Fruit fly (Drosophila melanogaster) whole organism, embryonic: Measurements from ENCODE around the gene gammaCOP.
A peak's percentile ranks its signal among the peaks of the same experiment; 100 is the strongest.

Experiments
- ATbp ChIP-seq: fragments of 200-800 bp; sonication (Bioruptor generic); optimal IDR thresholded peaks from 2 replicates; lab custom pipeline; 2017; ENCODE audit warnings: missing biosample characterization, mild to moderate bottlenecking, missing genetic modification characterization, missing genetic modification reagents
- Awh ChIP-seq: fragments of 200-800 bp; sonication (Bioruptor generic); IDR thresholded peaks from 2 replicates; pipeline ENCODE4, ENCODE4 v1.3.6; 2022; ENCODE audit warnings: missing biosample characterization, missing genetic modification characterization
- Bgb ChIP-seq: fragments of 200-800 bp; sonication (Bioruptor generic); IDR thresholded peaks from 2 replicates; pipeline ENCODE4 v1.3.6; 2022; ENCODE audit warnings: missing biosample characterization, missing genetic modification characterization; ENCODE audit not compliant: partially characterized antibody
- Bteb2 ChIP-seq: fragments of 200-800 bp; sonication (Bioruptor generic); optimal IDR thresholded peaks from 2 replicates; lab custom pipeline; 2016; ENCODE audit warnings: missing biosample characterization, missing genetic modification characterization
- CG13123 ChIP-seq: fragments of 200-800 bp; sonication (Bioruptor generic); optimal IDR thresholded peaks from 2 replicates; lab custom pipeline; 2016; ENCODE audit warnings: missing biosample characterization, missing genetic modification characterization
- CG14860 ChIP-seq: fragments of 200-800 bp; sonication (Bioruptor generic); IDR thresholded peaks from 3 replicates; pipeline ENCODE4 v1.3.6; 2022; ENCODE audit warnings: missing biosample characterization, missing genetic modification characterization; ENCODE audit not compliant: partially characterized antibody
- CG1603 ChIP-seq: fragments of 200-800 bp; sonication (Bioruptor generic); optimal IDR thresholded peaks from 2 replicates; lab custom pipeline; 2019; ENCODE audit warnings: missing biosample characterization, mild to moderate bottlenecking, missing genetic modification characterization, moderate library complexity
- CG1832 ChIP-seq: fragments of 200-800 bp; sonication (Bioruptor generic); optimal IDR thresholded peaks from 2 replicates; lab custom pipeline; 2017; ENCODE audit warnings: missing biosample characterization, mild to moderate bottlenecking, missing genetic modification characterization, inconsistent platforms
- CG2199 ChIP-seq: fragments of 200-800 bp; sonication (Bioruptor generic); IDR thresholded peaks from 3 replicates; pipeline ENCODE4 v1.3.6; 2022; ENCODE audit warnings: missing biosample characterization, missing genetic modification characterization
- CG2712 ChIP-seq: fragments of 200-800 bp; optimal IDR thresholded peaks from 3 replicates; lab custom pipeline; 2019; ENCODE audit warnings: missing biosample characterization, mild to moderate bottlenecking, missing genetic modification characterization, moderate library complexity
- CG31388 ChIP-seq: fragments of 200-800 bp; sonication (Bioruptor generic); optimal IDR thresholded peaks from 2 replicates; lab custom pipeline; 2016; ENCODE audit warnings: missing biosample characterization, missing genetic modification characterization
- CG4854 ChIP-seq: fragments of 200-800 bp; sonication (Bioruptor generic); optimal IDR thresholded peaks from 2 replicates; lab custom pipeline; 2016; ENCODE audit warnings: missing biosample characterization, missing genetic modification characterization, inconsistent platforms
- CG6175 ChIP-seq: fragments of 200-800 bp; sonication (Bioruptor generic); IDR thresholded peaks from 3 replicates; pipeline ENCODE4 v1.3.6; 2022; ENCODE audit warnings: missing biosample characterization, missing genetic modification characterization
- CG6272 ChIP-seq: fragments of 200-800 bp; sonication (Bioruptor generic); IDR thresholded peaks from 2 replicates; pipeline ENCODE4 v1.3.6; 2022; ENCODE audit warnings: missing biosample characterization, missing genetic modification characterization
- CG7839 ChIP-seq: fragments of 200-800 bp; sonication (Bioruptor generic); optimal IDR thresholded peaks from 3 replicates; lab custom pipeline; 2018; ENCODE audit warnings: missing biosample characterization, mild to moderate bottlenecking, missing genetic modification characterization, moderate library complexity
- CG8281 ChIP-seq: fragments of 200-800 bp; sonication (Bioruptor generic); optimal IDR thresholded peaks from 2 replicates; lab custom pipeline; 2018; ENCODE audit warnings: missing biosample characterization, mild to moderate bottlenecking, missing genetic modification characterization, moderate library complexity
- CG9932 ChIP-seq: fragments of 200-800 bp; sonication (Bioruptor generic); IDR thresholded peaks from 2 replicates; pipeline ENCODE4 v1.3.6; 2022; ENCODE audit warnings: missing biosample characterization, missing genetic modification characterization
- Gsc ChIP-seq: fragments of 200-800 bp; sonication (Bioruptor generic); IDR thresholded peaks from 2 replicates; pipeline ENCODE4 v1.3.6; 2022; ENCODE audit warnings: missing biosample characterization, missing genetic modification characterization
- Hand ChIP-seq: fragments of 200-800 bp; sonication (Bioruptor generic); optimal IDR thresholded peaks from 2 replicates; lab custom pipeline; 2017; ENCODE audit warnings: mild to moderate bottlenecking, missing biosample characterization, missing genetic modification reagents, missing genetic modification characterization
- Hr51 ChIP-seq, 2 experiments: fragments of 200-800 bp; sonication (Bioruptor generic); optimal IDR thresholded peaks; 2 replicates in 1 of 2; 3 replicates in 1 of 2; lab custom pipeline; 2016 to 2018; ENCODE audit warnings: missing biosample characterization in 2 of 2, missing genetic modification characterization in 2 of 2, mild to moderate bottlenecking in 1 of 2, moderate library complexity in 1 of 2
- Jarid2 ChIP-seq: fragments of 200-800 bp; sonication (Bioruptor generic); optimal IDR thresholded peaks from 3 replicates; lab custom pipeline; 2017; ENCODE audit warnings: mild to moderate bottlenecking, missing biosample characterization, missing genetic modification reagents, missing genetic modification characterization
- Mes4 ChIP-seq: fragments of 200-800 bp; sonication (Bioruptor generic); optimal IDR thresholded peaks from 2 replicates; lab custom pipeline; 2016; ENCODE audit warnings: missing biosample characterization, missing genetic modification characterization
- PHDP ChIP-seq: fragments of 200-800 bp; sonication (Bioruptor generic); optimal IDR thresholded peaks from 3 replicates; lab custom pipeline; 2018; ENCODE audit warnings: missing biosample characterization, mild to moderate bottlenecking, missing genetic modification characterization, moderate library complexity
- Scr ChIP-seq: fragments of 200-800 bp; sonication (Bioruptor generic); IDR thresholded peaks from 2 replicates; pipeline ENCODE4 v1.3.6; 2022; ENCODE audit warnings: missing biosample characterization, missing genetic modification characterization; ENCODE audit not compliant: partially characterized antibody
- Sox102F ChIP-seq: fragments of 200-800 bp; sonication (Bioruptor generic); optimal IDR thresholded peaks from 2 replicates; lab custom pipeline; 2018; ENCODE audit warnings: missing biosample characterization, mild to moderate bottlenecking, missing genetic modification characterization, moderate library complexity
- Sry-δ ChIP-seq: fragments of 200-800 bp; sonication (Bioruptor generic); optimal IDR thresholded peaks from 2 replicates; lab custom pipeline; 2016; ENCODE audit warnings: missing biosample characterization, missing genetic modification characterization
- Tbp ChIP-seq: fragments of >200 bp; optimal IDR thresholded peaks from 2 replicates; lab custom pipeline; 2018; ENCODE audit warnings: missing biosample characterization, missing genetic modification characterization
- Usf ChIP-seq: fragments of 200-800 bp; sonication (Bioruptor generic); optimal IDR thresholded peaks from 2 replicates; lab custom pipeline; 2017; ENCODE audit warnings: missing genotype, missing biosample characterization, missing genetic modification characterization
- Xbp1 ChIP-seq: fragments of 200-800 bp; sonication (Bioruptor generic); optimal IDR thresholded peaks from 3 replicates; lab custom pipeline; 2016; ENCODE audit warnings: missing biosample characterization, mild to moderate bottlenecking, missing genetic modification characterization
- az2 ChIP-seq: fragments of 200-800 bp; sonication (Bioruptor generic); optimal IDR thresholded peaks from 3 replicates; lab custom pipeline; 2016; ENCODE audit warnings: missing biosample characterization, missing genetic modification characterization
- bigmax ChIP-seq: fragments of 200-800 bp; sonication (Bioruptor generic); optimal IDR thresholded peaks from 2 replicates; lab custom pipeline; 2018; ENCODE audit warnings: missing biosample characterization, mild to moderate bottlenecking, missing genetic modification characterization
- chinmo ChIP-seq: fragments of 200-800 bp; sonication (Bioruptor generic); IDR thresholded peaks from 4 replicates; pipeline ENCODE4 v1.3.6; 2022; ENCODE audit warnings: missing biosample characterization, missing genetic modification characterization; ENCODE audit not compliant: partially characterized antibody
- crp ChIP-seq, 2 experiments: fragments of 200-800 bp; sonication (Bioruptor generic); optimal IDR thresholded peaks; 2 replicates in 1 of 2; 3 replicates in 1 of 2; lab custom pipeline; 2017; ENCODE audit warnings: missing biosample characterization in 2 of 2, missing genetic modification characterization in 2 of 2, mild to moderate bottlenecking in 1 of 2, moderate library complexity in 1 of 2
- dm ChIP-seq: fragments of 200-800 bp; sonication (Bioruptor generic); optimal IDR thresholded peaks from 3 replicates; lab custom pipeline; 2016; ENCODE audit warnings: missing biosample characterization, missing genetic modification characterization
- eve ChIP-seq, 2 experiments: fragments of >200 bp; optimal IDR thresholded peaks; 2 replicates each; lab custom pipeline; 2017; ENCODE audit warnings: missing biosample characterization in 2 of 2, missing genetic modification characterization in 2 of 2
- fd96Cb ChIP-seq: fragments of 200-800 bp; sonication (Bioruptor generic); optimal IDR thresholded peaks from 2 replicates; lab custom pipeline; 2018; ENCODE audit warnings: missing biosample characterization, mild to moderate bottlenecking, missing genetic modification characterization, moderate library complexity
- fu2 ChIP-seq: fragments of 200-800 bp; sonication (Bioruptor generic); optimal IDR thresholded peaks from 2 replicates; lab custom pipeline; 2016; ENCODE audit warnings: missing biosample characterization, missing genetic modification characterization
- gro ChIP-seq: fragments of 200-800 bp; sonication (Bioruptor generic); optimal IDR thresholded peaks from 2 replicates; lab custom pipeline; 2016; ENCODE audit warnings: missing biosample characterization, missing genetic modification characterization
- gsb ChIP-seq: fragments of 200-800 bp; sonication (Bioruptor generic); IDR thresholded peaks from 2 replicates; pipeline ENCODE4 v1.3.6; 2022; ENCODE audit warnings: missing biosample characterization, missing genetic modification characterization
- jing ChIP-seq: fragments of 200-800 bp; sonication (Bioruptor generic); optimal IDR thresholded peaks from 2 replicates; lab custom pipeline; 2018; ENCODE audit warnings: missing biosample characterization, mild to moderate bottlenecking, missing genetic modification characterization
- jumu ChIP-seq: fragments of 200-800 bp; sonication (Bioruptor generic); optimal IDR thresholded peaks from 3 replicates; lab custom pipeline; 2016; ENCODE audit warnings: missing biosample characterization, missing genetic modification characterization
- ken ChIP-seq: fragments of 200-800 bp; sonication (Bioruptor generic); IDR thresholded peaks from 3 replicates; pipeline ENCODE4 v1.3.6; 2022; ENCODE audit warnings: missing biosample characterization, missing genetic modification characterization
- phol ChIP-seq: fragments of 200-800 bp; sonication (Bioruptor generic); optimal IDR thresholded peaks from 3 replicates; lab custom pipeline; 2018; ENCODE audit warnings: missing biosample characterization, mild to moderate bottlenecking, missing genetic modification characterization, moderate library complexity
- ranshi ChIP-seq: fragments of 200-800 bp; sonication (Bioruptor generic); IDR thresholded peaks from 2 replicates; pipeline ENCODE4 v1.3.6; 2022; ENCODE audit warnings: missing biosample characterization, missing genetic modification characterization
- sqz ChIP-seq: fragments of 200-800 bp; sonication (Bioruptor generic); optimal IDR thresholded peaks from 3 replicates; lab custom pipeline; 2018; ENCODE audit warnings: missing biosample characterization, mild to moderate bottlenecking, missing genetic modification characterization
- stwl ChIP-seq: fragments of 200-800 bp; sonication (Bioruptor generic); optimal IDR thresholded peaks from 3 replicates; lab custom pipeline; 2018; ENCODE audit warnings: missing biosample characterization, mild to moderate bottlenecking, missing genetic modification characterization, moderate library complexity
- tgo ChIP-seq: fragments of 200-800 bp; sonication (Bioruptor generic); IDR thresholded peaks from 3 replicates; pipeline ENCODE4 v1.3.6; 2022; ENCODE audit warnings: missing biosample characterization, missing genetic modification characterization
- tio ChIP-seq: fragments of 200-800 bp; sonication (Bioruptor generic); optimal IDR thresholded peaks from 2 replicates; lab custom pipeline; 2017; ENCODE audit warnings: missing biosample characterization, missing genetic modification characterization, inconsistent platforms
- yki ChIP-seq: fragments of >200 bp; optimal IDR thresholded peaks from 3 replicates; lab custom pipeline; 2018
- zfh1 ChIP-seq: fragments of 200-800 bp; sonication (Bioruptor generic); IDR thresholded peaks from 3 replicates; pipeline ENCODE4 v1.3.6; 2022; ENCODE audit warnings: missing biosample characterization, missing genetic modification characterization
- zfh2 ChIP-seq: fragments of 200-800 bp; sonication (Bioruptor generic); optimal IDR thresholded peaks from 2 replicates; lab custom pipeline; 2016; ENCODE audit warnings: missing biosample characterization, missing genetic modification characterization

The gammaCOP gene

DNA sequence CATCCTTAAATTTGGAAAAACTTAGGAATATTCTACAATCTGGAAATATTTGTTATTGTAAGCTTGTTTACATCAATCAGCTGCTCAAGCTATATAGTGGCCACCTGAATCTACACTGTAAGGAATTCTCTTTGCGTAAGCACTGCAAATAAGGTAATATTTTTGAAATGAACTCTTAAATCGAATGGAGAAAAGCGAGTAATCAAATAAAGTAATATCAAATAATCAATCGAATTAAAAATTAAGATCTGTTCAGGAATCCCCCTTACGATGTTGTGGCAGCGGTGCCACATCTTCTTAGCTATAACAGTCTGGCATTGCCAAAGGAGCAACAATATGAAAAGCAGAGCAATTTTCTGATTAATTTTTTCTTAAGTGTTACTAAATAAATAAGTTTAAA is 44.1 kb downstream of the gammaCOP start, which contains the start of the genes Mnat9 and CG1792 (continued):
- peak; percentile 98 for TF ChIP-seq PHDP
- TF ChIP-seq Sox102F (GFP tag; lab: Kevin White, UChicago) = peak; percentile 99
- TF ChIP-seq CG7839 (tag; lab: Kevin White, UChicago) = peak; percentile 98
- peak; percentile 93 for TF ChIP-seq Usf
- TF ChIP-seq fu2 = peak; percentile 99
- TF ChIP-seq sqz = no peak
- peak; percentile 97 for TF ChIP-seq CG31388 (GFP tag; lab: Kevin White, UChicago)
- no peak for TF ChIP-seq Bgb (GFP tag; lab: Robert Waterston, UW)
- TF ChIP-seq Gsc = peak; percentile 96
- TF ChIP-seq gro (GFP tag; lab: Kevin White, UChicago) = peak; percentile 99
- peak; percentile 99 for TF ChIP-seq ken (GFP tag; lab: Robert Waterston, UW)
- TF ChIP-seq chinmo (GFP tag; lab: Robert Waterston, UW) = no peak
- peak; percentile 99 for TF ChIP-seq CG2712
- TF ChIP-seq Awh (GFP tag; lab: Robert Waterston, UW) = peak; percentile 99
- peak; percentile 98 for TF ChIP-seq CG6175 (GFP tag; lab: Robert Waterston, UW)
- no peak for TF ChIP-seq yki (lab: Kevin White, UChicago)
- peak; percentile 90 for TF ChIP-seq stwl (tag; lab: Kevin White, UChicago)
- no peak for TF ChIP-seq eve (GFP tag; optimal IDR thresholded peaks at IDR 0.05; lab: Kevin White, UChicago)
- TF ChIP-seq CG1832 (GFP tag; lab: Kevin White, UChicago) = no peak
- TF ChIP-seq zfh2 = peak; percentile 99
- TF ChIP-seq fd96Cb = peak; percentile 99
- TF ChIP-seq Bteb2 = peak; percentile 99
- TF ChIP-seq tio (GFP tag; lab: Kevin White, UChicago) = peak; percentile 99
- TF ChIP-seq Tbp (GFP tag; lab: Kevin White, UChicago) = no peak
- peak; percentile 88 for TF ChIP-seq Jarid2 (GFP tag; lab: Kevin White, UChicago)
- peak; percentile 99 for TF ChIP-seq zfh1 (GFP tag; lab: Robert Waterston, UW)
- peak; percentile 97 for TF ChIP-seq CG13123 (GFP tag; lab: Kevin White, UChicago)
- peak; percentile 78 for TF ChIP-seq Sry-δ (GFP tag; lab: Kevin White, UChicago)
- peak; percentile 99 for TF ChIP-seq CG2199 (GFP tag; lab: Robert Waterston, UW)
- TF ChIP-seq gsb (GFP tag; lab: Robert Waterston, UW) = peak; percentile 98
- TF ChIP-seq bigmax (GFP tag; lab: Kevin White, UChicago) = peak; percentile 78
- TF ChIP-seq CG6272 (GFP tag; lab: Robert Waterston, UW) = peak; percentile 99
- TF ChIP-seq CG4854 = peak; percentile 98
- peak; percentile 99 for TF ChIP-seq az2 (GFP tag; lab: Kevin White, UChicago)
- TF ChIP-seq CG14860 (GFP tag; lab: Robert Waterston, UW) = no peak
- peak; percentile 98 for TF ChIP-seq jing (GFP tag; lab: Kevin White, UChicago)
- TF ChIP-seq Hr51 (GFP tag; optimal IDR thresholded peaks at IDR 0.05; lab: Kevin White, UChicago) = peak; percentile 98
- TF ChIP-seq CG9932 = peak; percentile 99
- TF ChIP-seq Scr (GFP tag; lab: Robert Waterston, UW) = no peak
- peak; percentile 99 for TF ChIP-seq CG1603
- TF ChIP-seq jumu (GFP tag; lab: Kevin White, UChicago) = peak; percentile 98
- TF ChIP-seq CG8281 (tag; lab: Kevin White, UChicago) = peak; percentile 89
- peak; percentile 99 for TF ChIP-seq Xbp1 (GFP tag; lab: Kevin White, UChicago)
- TF ChIP-seq Mes4 (GFP tag; lab: Kevin White, UChicago) = peak; percentile 98
- TF ChIP-seq phol = peak; percentile 98
- TF ChIP-seq dm (GFP tag; lab: Kevin White, UChicago) = peak; percentile 97
- peak; percentile 97 for TF ChIP-seq ATbp (GFP tag; lab: Kevin White, UChicago)
- peak; percentile 99 for TF ChIP-seq ranshi (GFP tag; lab: Robert Waterston, UW)
- TF ChIP-seq crp (GFP tag; optimal IDR thresholded peaks at IDR 0.05; lab: Kevin White, UChicago) = peak; percentile 87 to 96
- peak; percentile 91 for TF ChIP-seq Hand
- peak; percentile 99 for TF ChIP-seq tgo (GFP tag; lab: Robert Waterston, UW)
